Fruit fly (Drosophila melanogaster): Measurements from ENCODE around the gene dos.

Gene dos

DNA sequence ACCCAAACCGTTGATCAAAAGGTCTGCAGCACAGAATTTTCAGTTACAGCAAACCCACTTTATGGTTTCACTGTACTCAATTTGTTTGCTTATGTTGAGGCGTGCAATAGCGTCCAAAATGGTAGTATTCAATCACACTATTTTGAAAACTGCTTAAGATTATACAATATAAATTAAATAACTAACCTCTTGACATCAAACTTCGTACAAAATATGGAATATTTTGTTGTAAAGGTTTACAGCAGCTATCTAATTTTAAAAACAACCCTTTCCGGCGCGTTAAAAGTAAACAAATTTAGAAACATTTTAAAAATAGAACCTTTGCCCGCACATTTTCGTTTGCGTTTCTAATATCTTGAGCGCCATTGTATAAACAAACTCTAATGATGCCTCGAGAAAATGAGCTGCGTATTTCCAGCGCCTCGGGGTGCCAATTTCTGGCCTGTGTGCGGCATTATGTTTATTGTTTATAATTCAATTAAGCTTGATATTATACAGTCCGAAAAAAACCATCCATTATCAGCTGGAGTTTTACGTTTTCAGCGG is 1.6 kb downstream of the dos start (continued):
- TF ChIP-seq CkIIα-i1 (GFP tag; IDR thresholded peaks at IDR 0.05) (no peak), ara (GFP tag; IDR thresholded peaks at IDR 0.05) (peak; percentile 26; the same call in 1 of the 2 replicates), CG17912 (GFP tag; optimal IDR thresholded peaks at IDR 0.05) (no peak), CG11696 (GFP tag; IDR thresholded peaks at IDR 0.05) (peak; percentile 92), CG11456 (GFP tag; IDR thresholded peaks at IDR 0.05) (no peak), ranshi (GFP tag; IDR thresholded peaks at IDR 0.05) (no peak), CG1792 (GFP tag; optimal IDR thresholded peaks at IDR 0.05) (no peak), Ets97D (GFP tag; optimal IDR thresholded peaks at IDR 0.05) (no peak), CG6854 (GFP tag; optimal IDR thresholded peaks at IDR 0.05) (no peak), CG42726 (GFP tag; IDR thresholded peaks at IDR 0.05; ENCODE audit: partially characterized antibody) (no peak)

DNA sequence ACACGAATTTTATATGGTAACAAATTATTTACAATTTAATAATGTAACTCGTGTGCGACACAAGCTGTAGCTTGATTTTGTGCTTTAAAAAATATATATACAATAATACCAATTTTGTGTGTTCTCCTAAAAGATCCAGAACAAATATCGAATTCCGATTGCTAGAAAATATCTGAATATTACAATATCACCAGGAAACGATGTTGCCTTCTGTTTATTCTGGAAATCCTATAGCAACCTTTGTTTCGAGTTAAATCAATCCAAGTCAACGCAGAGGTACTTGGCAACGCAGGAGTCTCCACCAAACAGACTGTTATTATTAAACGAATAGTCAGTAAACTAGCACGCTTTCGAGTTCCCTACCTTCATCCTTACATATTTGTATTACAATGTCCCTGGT is 6.3 kb downstream of the dos start, which contains the start of gene CG16984:
CG16984 (plus strand) TSS at position 301 of the 400 bp plus-strand sequence.
- TF ChIP-seq CG6272 (GFP tag; IDR thresholded peaks at IDR 0.05) = no peak
- no peak for TF ChIP-seq Taf1 (GFP tag; IDR thresholded peaks at IDR 0.05)
- TF ChIP-seq CG13624 (GFP tag; optimal IDR thresholded peaks at IDR 0.05) = no peak
- TF ChIP-seq CG30403 (GFP tag; optimal IDR thresholded peaks at IDR 0.05) = no peak
- TF ChIP-seq Nf-YB (GFP tag; optimal IDR thresholded peaks at IDR 0.05) = no peak

DNA sequence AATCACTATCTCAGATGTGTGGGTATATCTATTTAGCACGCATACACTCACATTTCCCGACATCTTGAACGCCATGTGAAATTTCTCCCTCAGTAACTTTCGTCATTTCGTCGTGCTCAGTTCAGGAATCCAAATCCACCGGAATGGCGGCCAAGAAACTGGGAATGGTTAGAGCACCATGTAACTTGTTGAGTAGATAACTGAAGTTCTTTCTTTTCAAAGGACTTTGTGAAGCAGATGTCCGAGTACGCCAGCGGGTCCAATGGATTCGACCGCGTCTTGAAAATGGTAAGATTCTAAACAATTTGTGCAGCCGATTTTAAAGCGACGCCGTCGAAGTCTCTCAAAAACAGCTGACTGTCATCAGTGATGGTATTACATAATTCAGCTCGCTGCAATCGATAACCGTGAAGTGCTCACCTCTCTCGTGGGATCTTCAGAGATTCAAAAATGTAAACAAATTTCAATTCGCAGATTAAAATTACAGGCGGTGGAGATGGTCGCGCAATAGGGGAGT is 10.1 kb downstream of the dos start, which contains the start of the genes CG16985 and CG12182:
CG16985 (plus strand) TSS at position 84 of the 517 bp plus-strand sequence.
CG12182 (minus strand) TSS at position 366 of the 517 bp plus-strand sequence.
- TF ChIP-seq ash1 (GFP tag; optimal IDR thresholded peaks at IDR 0.05) (no peak), CG15269 (tag; optimal IDR thresholded peaks at IDR 0.05) (no peak), Dref (GFP tag; IDR thresholded peaks at IDR 0.05) (peak; percentile 74), nerfin-1 (tag; optimal IDR thresholded peaks at IDR 0.05) (peak; percentile 77), vnd (GFP tag; IDR thresholded peaks at IDR 0.05; ENCODE audit: partially characterized antibody) (0 out of 3 replicates have a peak, but pooled peaks have one; percentile 20), gt (GFP tag; IDR thresholded peaks at IDR 0.05) (no peak), row (GFP tag; IDR thresholded peaks at IDR 0.05) (peak; percentile 47; the same call in 2 of the 3 replicates), CG9609 (GFP tag; optimal IDR thresholded peaks at IDR 0.05) (no peak), stwl (tag; optimal IDR thresholded peaks at IDR 0.05) (peak; percentile 10), CG34224 (GFP tag; IDR thresholded peaks at IDR 0.05; ENCODE audit: partially characterized antibody) (peak; percentile 29; the same call in 2 of the 3 replicates), nerfin-2 (GFP tag; IDR thresholded peaks at IDR 0.05; ENCODE audit: partially characterized antibody) (peak; percentile 29; the same call in 1 of the 2 replicates), hkb (optimal IDR thresholded peaks at IDR 0.05) (no peak), hkb (GFP tag; IDR thresholded peaks at IDR 0.05) (no peak), CG31388 (GFP tag; optimal IDR thresholded peaks at IDR 0.05) (no peak), cg (GFP tag; optimal IDR thresholded peaks at IDR 0.05) (peak; percentile 57), HLHmδ (GFP tag; optimal IDR thresholded peaks at IDR 0.05) (no peak), CG17568 (GFP tag; optimal IDR thresholded peaks at IDR 0.05) (no peak), CG34422 (GFP tag; IDR thresholded peaks at IDR 0.05) (peak; percentile 55; the same call in 1 of the 3 replicates), Opbp (GFP tag; IDR thresholded peaks at IDR 0.05; ENCODE audit: partially characterized antibody) (peak; percentile 69; the same call in 2 of the 3 replicates), HLH4C (GFP tag; IDR thresholded peaks at IDR 0.05; ENCODE audit: partially characterized antibody) (peak; percentile 49; the same call in 1 of the 3 replicates), CG18262 (tag; optimal IDR thresholded peaks at IDR 0.05) (no peak), CG9876 (GFP tag; optimal IDR thresholded peaks at IDR 0.05) (no peak), bbx (GFP tag; IDR thresholded peaks at IDR 0.05; ENCODE audit: partially characterized antibody) (peak; percentile 59), CG17359 (tag; optimal IDR thresholded peaks at IDR 0.05) (no peak), sens (GFP tag) (peak; percentile 25), CG17802 (tag; optimal IDR thresholded peaks at IDR 0.05) (no peak), Oaz (GFP tag; IDR thresholded peaks at IDR 0.05) (no peak), vvl (GFP tag; IDR thresholded peaks at IDR 0.05) (peak; percentile 46), corto (GFP tag; optimal IDR thresholded peaks at IDR 0.05) (no peak), run (tag; optimal IDR thresholded peaks at IDR 0.05) (no peak), pita (GFP tag; optimal IDR thresholded peaks at IDR 0.05) (no peak), CTCF (GFP tag; optimal IDR thresholded peaks at IDR 0.05) (peak; percentile 18), Side (GFP tag; optimal IDR thresholded peaks at IDR 0.05) (no peak)
